Worm (Caenorhabditis elegans) whole organism, midembryonic: Measurements from ENCODE around the gene R08E5.4.

Source experiments
- T22C8.4 ChIP-seq: fragments of 200-800 bp; sonication (Bioruptor generic); IDR thresholded peaks from 2 replicates; pipeline ENCODE4 v1.3.6; 2022; ENCODE audit warnings: missing genetic modification characterization, missing compliant biosample characterization
- cog-1 ChIP-seq: sonication (generic microtip); optimal IDR thresholded peaks from 2 replicates; lab custom pipeline; 2016; ENCODE audit warnings: missing genetic modification characterization, missing compliant biosample characterization
- flt-1 ChIP-seq: fragments of 200-800 bp; sonication (Bioruptor generic); IDR thresholded peaks from 2 replicates; pipeline ENCODE4 v1.3.6; 2022; ENCODE audit warnings: missing genetic modification characterization, missing compliant biosample characterization
- klf-2 ChIP-seq: fragments of 200-800 bp; sonication (Bioruptor generic); conservative IDR thresholded peaks from 2 replicates; pipeline ENCODE4 v1.3.6; 2022; ENCODE audit warnings: missing genetic modification reagents, missing genetic modification characterization, missing compliant biosample characterization
- med-1 ChIP-seq: sonication (generic microtip); optimal IDR thresholded peaks from 2 replicates; lab custom pipeline; 2017; ENCODE audit warnings: missing genetic modification characterization, mild to moderate bottlenecking, missing compliant biosample characterization, antibody characterized with exemption, missing genetic modification reagents; ENCODE audit not compliant: insufficient read depth
- ref-1 ChIP-seq: fragments of 200-800 bp; sonication (Bioruptor generic); conservative IDR thresholded peaks from 2 replicates; pipeline ENCODE4 v1.3.6; 2022; ENCODE audit warnings: missing genetic modification reagents, missing genetic modification characterization, missing compliant biosample characterization
- tab-1 ChIP-seq: fragments of 200-800 bp; sonication (Bioruptor generic); IDR thresholded peaks from 2 replicates; pipeline ENCODE4 v1.3.6; 2022; ENCODE audit warnings: missing genetic modification characterization, missing compliant biosample characterization
- ztf-23 ChIP-seq: fragments of 200-800 bp; sonication (Bioruptor generic); IDR thresholded peaks from 2 replicates; pipeline ENCODE4 v1.3.6; 2022; ENCODE audit warnings: missing genetic modification reagents, missing genetic modification characterization, missing compliant biosample characterization
- ztf-29 ChIP-seq: fragments of 200-800 bp; sonication (Bioruptor generic); IDR thresholded peaks from 2 replicates; pipeline ENCODE4 v1.3.6; 2022; ENCODE audit warnings: missing genetic modification reagents, missing genetic modification characterization, missing compliant biosample characterization

R08E5.4 gene

DNA sequence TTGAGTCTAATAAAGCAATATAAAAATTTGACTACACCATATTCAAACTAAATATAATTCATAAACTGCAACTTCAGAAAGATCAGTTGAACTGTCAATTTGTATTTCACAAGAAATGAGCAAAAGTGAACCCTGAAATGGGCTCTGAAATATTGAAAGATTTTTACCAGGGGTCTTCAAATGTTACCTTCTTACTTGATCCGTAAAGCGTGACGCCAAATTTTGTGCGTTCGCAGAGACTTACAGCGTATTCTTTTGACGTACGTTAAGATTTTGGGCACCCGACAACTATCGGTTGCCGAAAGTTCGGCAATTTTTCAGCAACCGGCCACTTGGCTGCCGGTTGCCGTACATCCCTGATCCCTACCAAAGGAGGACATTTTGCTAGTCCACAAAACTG, 41.7 kb downstream of the R08E5.4 start:
- TF ChIP-seq ztf-29 (GFP tag; lab: Robert Waterston, UW): no peak
- TF ChIP-seq med-1 (GFP tag; lab: Kevin White, UChicago): no peak
- TF ChIP-seq flt-1: no peak
- TF ChIP-seq ref-1: no peak
- TF ChIP-seq ztf-23 (GFP tag; lab: Robert Waterston, UW): no peak
- TF ChIP-seq tab-1: no peak
- TF ChIP-seq T22C8.4 (GFP tag; lab: Robert Waterston, UW): no peak
- TF ChIP-seq cog-1: no peak
- no peak for TF ChIP-seq klf-2 (GFP tag; lab: Robert Waterston, UW)

DNA sequence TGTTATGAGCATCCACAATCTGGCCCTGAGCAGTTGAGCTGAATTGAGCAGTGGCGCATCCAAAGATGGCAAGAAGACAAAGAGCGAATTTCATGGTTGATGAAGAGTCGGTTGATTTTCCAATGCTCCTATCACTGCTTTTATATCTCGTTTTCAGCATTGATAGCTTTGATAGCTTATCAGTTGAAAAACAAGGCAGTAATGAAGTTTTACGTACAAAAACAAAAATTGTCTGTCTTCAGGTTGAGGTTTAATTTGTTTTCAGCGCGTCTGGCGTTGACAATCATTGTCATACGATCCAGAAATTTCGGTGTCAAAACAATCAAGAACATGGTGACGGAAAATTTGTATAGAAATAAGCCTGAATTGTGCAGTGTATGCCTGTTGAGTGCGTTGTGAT, 43.2 kb downstream of the R08E5.4 start, which contains the start of gene scl-13:
scl-13 (minus strand) TSS at position 101 of the 400 bp plus-strand sequence.
- no peak for TF ChIP-seq T22C8.4 (GFP tag; lab: Robert Waterston, UW)
- TF ChIP-seq ztf-29 (GFP tag; lab: Robert Waterston, UW): no peak
- no peak for TF ChIP-seq ztf-23 (GFP tag; lab: Robert Waterston, UW)
- no peak for TF ChIP-seq ref-1

DNA sequence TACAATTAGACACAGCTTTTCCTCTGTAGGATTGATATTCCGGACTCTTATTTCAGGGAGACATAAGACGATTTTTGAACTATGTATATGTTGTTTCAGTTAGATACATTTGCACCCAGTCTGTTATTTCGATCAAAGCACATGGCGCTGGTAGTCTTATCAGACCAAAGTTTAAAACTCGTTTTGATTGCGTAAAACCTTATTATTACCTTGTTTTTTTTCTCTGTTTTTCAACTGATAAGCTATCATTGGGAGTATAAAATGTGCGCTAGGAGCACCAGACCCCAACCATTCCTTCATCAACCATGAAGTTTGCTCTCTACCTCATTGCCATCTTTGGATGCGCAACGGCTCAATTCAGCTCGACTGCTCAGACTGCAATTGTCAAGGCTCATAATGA, 43.9 kb downstream of the R08E5.4 start, which contains the start of gene scl-12:
scl-12 (plus strand) TSS at position 301 of the 400 bp plus-strand sequence.
- TF ChIP-seq T22C8.4 (GFP tag; lab: Robert Waterston, UW): no peak
- TF ChIP-seq flt-1: no peak
- no peak for TF ChIP-seq ztf-23 (GFP tag; lab: Robert Waterston, UW)
- no peak for TF ChIP-seq klf-2 (GFP tag; lab: Robert Waterston, UW)
- no peak for TF ChIP-seq ztf-29 (GFP tag; lab: Robert Waterston, UW)
- no peak for TF ChIP-seq cog-1
- TF ChIP-seq ref-1: no peak
- TF ChIP-seq med-1 (GFP tag; lab: Kevin White, UChicago): no peak
- no peak for TF ChIP-seq tab-1

DNA sequence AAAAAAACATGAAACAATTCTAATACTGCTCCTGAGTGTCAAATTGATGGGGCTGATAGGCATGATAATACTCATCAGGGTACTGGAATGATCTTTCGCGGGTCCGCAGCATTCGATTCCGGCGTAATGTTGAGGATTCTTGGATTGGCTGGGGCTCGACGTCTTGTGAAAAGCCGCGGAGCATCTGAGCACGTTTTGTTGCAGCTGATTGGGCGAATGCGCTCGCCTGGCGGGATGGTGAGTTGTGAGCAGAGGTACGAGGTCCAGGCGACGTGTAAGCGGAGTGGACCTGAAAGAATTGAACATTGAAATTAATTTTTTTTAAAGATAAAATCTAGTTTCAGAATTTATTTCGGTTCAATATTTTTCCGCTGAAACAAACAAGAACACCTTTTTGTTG, 45.6 kb downstream of the R08E5.4 start:
- TF ChIP-seq ref-1: no peak
- no peak for TF ChIP-seq cog-1
- no peak for TF ChIP-seq klf-2 (GFP tag; lab: Robert Waterston, UW)
- TF ChIP-seq T22C8.4 (GFP tag; lab: Robert Waterston, UW): no peak
- no peak for TF ChIP-seq ztf-29 (GFP tag; lab: Robert Waterston, UW)
- TF ChIP-seq flt-1: no peak
- no peak for TF ChIP-seq ztf-23 (GFP tag; lab: Robert Waterston, UW)
- no peak for TF ChIP-seq med-1 (GFP tag; lab: Kevin White, UChicago)
- no peak for TF ChIP-seq tab-1

DNA sequence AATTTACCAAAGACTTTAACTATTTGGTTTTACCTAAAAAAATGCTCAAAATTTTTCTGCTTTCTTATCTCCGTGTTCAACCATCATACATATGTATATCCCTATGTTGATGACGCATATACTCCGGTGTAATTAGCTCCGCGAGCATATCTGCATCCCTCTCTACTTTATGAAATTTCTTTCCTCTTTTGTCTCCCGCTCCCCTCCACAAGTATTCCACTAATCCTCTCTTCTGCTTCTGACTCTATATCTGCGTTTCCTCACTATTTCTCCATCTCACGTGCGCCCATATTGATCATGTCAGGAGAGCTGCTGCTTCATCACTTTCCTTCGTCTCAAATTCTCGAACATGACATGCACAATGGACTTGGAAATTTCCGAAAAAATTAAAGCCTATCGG, 46.6 kb downstream of the R08E5.4 start, which contains the start of gene H10D18.1:
H10D18.1 (plus strand) TSS at position 277 of the 400 bp plus-strand sequence.
- TF ChIP-seq ztf-29 (GFP tag; lab: Robert Waterston, UW) (no peak), flt-1 (no peak), ztf-23 (GFP tag; lab: Robert Waterston, UW) (no peak)
